Worm (Caenorhabditis elegans) whole organism, L1 larva: ENCODE measurements around the gene clc-9.

Experiments
- C04F5.9 ChIP-seq: sonication (generic microtip); optimal IDR thresholded peaks from 2 replicates; lab custom pipeline; 2016; ENCODE audit warnings: missing genetic modification characterization, missing compliant biosample characterization
- alr-1 ChIP-seq: fragments of 200-800 bp; sonication (Bioruptor generic); optimal IDR thresholded peaks from 2 replicates; lab custom pipeline; 2018; ENCODE audit warnings: borderline replicate concordance, mild to moderate bottlenecking, missing genetic modification characterization, missing compliant biosample characterization
- aly-2 ChIP-seq: fragments of 150-350 bp; optimal IDR thresholded peaks from 2 replicates; lab custom pipeline; 2014; ENCODE audit warnings: missing biosample characterization, missing genetic modification characterization
- ama-1 ChIP-seq: fragments of 150-350 bp; optimal IDR thresholded peaks from 2 replicates; lab custom pipeline; 2014
- blmp-1 ChIP-seq: fragments of 150-350 bp; optimal IDR thresholded peaks from 2 replicates; lab custom pipeline; 2014; ENCODE audit warnings: missing biosample characterization, missing genetic modification characterization
- ceh-82 ChIP-seq, 3 experiments: fragments of 150-350 bp in 1 of 3; sonication (generic microtip) in 2 of 3; optimal IDR thresholded peaks; 2 replicates each; lab custom pipeline; 2014 to 2017; ENCODE audit warnings: missing biosample characterization in 3 of 3, missing genetic modification characterization in 3 of 3
- ceh-88 ChIP-seq: fragments of 200-800 bp; sonication (Bioruptor generic); IDR thresholded peaks from 2 replicates; pipeline ENCODE4 v1.3.6; 2022; ENCODE audit warnings: missing genetic modification characterization, missing compliant biosample characterization
- ceh-90 ChIP-seq: sonication (generic microtip); optimal IDR thresholded peaks from 2 replicates; lab custom pipeline; 2016; ENCODE audit warnings: missing genetic modification characterization, missing compliant biosample characterization
- ces-1 ChIP-seq: fragments of 150-350 bp; optimal IDR thresholded peaks from 2 replicates; lab custom pipeline; 2014; ENCODE audit warnings: missing biosample characterization, missing genetic modification reagents, missing genetic modification characterization
- efl-1 ChIP-seq, 4 experiments: fragments of 150-350 bp; optimal IDR thresholded peaks in 3 of 4; peaks in 1 of 4; 1 replicate in 1 of 4; 2 replicates in 3 of 4; lab custom pipeline; 2014; ENCODE audit warnings: missing biosample characterization in 2 of 4, missing genetic modification characterization in 2 of 4, missing genetic modification reagents in 2 of 4
- efl-3 ChIP-seq: fragments of 200-800 bp; sonication (Bioruptor generic); optimal IDR thresholded peaks from 2 replicates; lab custom pipeline; 2018; ENCODE audit warnings: mild to moderate bottlenecking, missing genetic modification characterization, missing compliant biosample characterization
- egl-27 ChIP-seq, 2 experiments: fragments of 150-350 bp in 1 of 2; sonication (generic microtip); optimal IDR thresholded peaks; 3 replicates each; lab custom pipeline; 2017 to 2018; ENCODE audit warnings: missing biosample characterization in 2 of 2, missing genetic modification characterization in 2 of 2, missing genetic modification reagents in 2 of 2
- elt-3 ChIP-seq, 6 experiments: fragments of 150-350 bp in 1 of 6; sonication (generic microtip); optimal IDR thresholded peaks; 2 replicates each; lab custom pipeline; 2017 to 2018; ENCODE audit warnings: missing biosample characterization in 6 of 6, missing genetic modification characterization in 6 of 6, inconsistent platforms in 1 of 6
- fkh-10 ChIP-seq: sonication (generic microtip); optimal IDR thresholded peaks from 2 replicates; lab custom pipeline; 2017; ENCODE audit warnings: missing biosample characterization, missing genetic modification reagents, missing genetic modification characterization
- fkh-8 ChIP-seq: sonication (generic microtip); optimal IDR thresholded peaks from 2 replicates; lab custom pipeline; 2016; ENCODE audit warnings: mild to moderate bottlenecking, missing genetic modification characterization, missing compliant biosample characterization
- fos-1 ChIP-seq: fragments of 150-350 bp; optimal IDR thresholded peaks from 2 replicates; lab custom pipeline; 2014; ENCODE audit warnings: missing biosample characterization, missing genetic modification characterization
- grh-1 ChIP-seq: fragments of 200-800 bp; sonication (Bioruptor generic); IDR thresholded peaks from 2 replicates; pipeline ENCODE4 v1.3.6; 2022; ENCODE audit warnings: missing genetic modification reagents, missing genetic modification characterization, missing compliant biosample characterization
- hlh-17 ChIP-seq: fragments of 200-800 bp; sonication (Bioruptor generic); optimal IDR thresholded peaks from 2 replicates; lab custom pipeline; 2018; ENCODE audit warnings: missing genetic modification characterization, mild to moderate bottlenecking, missing compliant biosample characterization, moderate library complexity, borderline replicate concordance
- hlh-4 ChIP-seq: sonication (generic microtip); optimal IDR thresholded peaks from 2 replicates; lab custom pipeline; 2016; ENCODE audit warnings: mild to moderate bottlenecking, missing genetic modification characterization, missing compliant biosample characterization
- isw-1 ChIP-seq: fragments of 200-800 bp; sonication (Bioruptor generic); IDR thresholded peaks from 2 replicates; pipeline ENCODE4 v1.3.6; 2022; ENCODE audit warnings: missing genetic modification characterization, missing compliant biosample characterization
- lin-13 ChIP-seq: fragments of 150-350 bp; optimal IDR thresholded peaks from 2 replicates; lab custom pipeline; 2014; ENCODE audit warnings: missing biosample characterization, missing genetic modification reagents, missing genetic modification characterization
- lin-14 ChIP-seq: fragments of 200-800 bp; sonication (Bioruptor generic); optimal IDR thresholded peaks from 2 replicates; lab custom pipeline; 2018; ENCODE audit warnings: mild to moderate bottlenecking, missing genetic modification characterization, moderate library complexity, missing compliant biosample characterization
- lin-35 ChIP-seq, 2 experiments: fragments of 150-350 bp; optimal IDR thresholded peaks; 2 replicates each; lab custom pipeline; 2014; ENCODE audit warnings: missing biosample characterization in 2 of 2, missing genetic modification characterization in 2 of 2, missing genetic modification reagents in 2 of 2
- lin-39 ChIP-seq: fragments of 150-350 bp; optimal IDR thresholded peaks from 2 replicates; lab custom pipeline; 2014; ENCODE audit warnings: missing biosample characterization, missing genetic modification reagents, missing genetic modification characterization
- lir-3 ChIP-seq: sonication (generic microtip); optimal IDR thresholded peaks from 2 replicates; lab custom pipeline; 2016; ENCODE audit warnings: mild to moderate bottlenecking, missing genetic modification characterization, moderate library complexity, missing compliant biosample characterization; ENCODE audit not compliant: poor library complexity
- mab-9 ChIP-seq: fragments of 200-800 bp; sonication (Bioruptor generic); IDR thresholded peaks from 2 replicates; pipeline ENCODE4 v1.3.6; 2022; ENCODE audit warnings: missing genetic modification reagents, missing genetic modification characterization, missing compliant biosample characterization
- mdl-1 ChIP-seq, 2 experiments: fragments of 150-350 bp; optimal IDR thresholded peaks; 2 replicates each; lab custom pipeline; 2014 to 2017; ENCODE audit warnings: missing biosample characterization in 2 of 2, missing genetic modification characterization in 2 of 2, inconsistent platforms in 1 of 2
- mep-1 ChIP-seq: fragments of 150-350 bp; optimal IDR thresholded peaks from 2 replicates; lab custom pipeline; 2014; ENCODE audit warnings: missing biosample characterization, missing genetic modification characterization
- nhr-11 ChIP-seq: fragments of 150-350 bp; optimal IDR thresholded peaks from 2 replicates; lab custom pipeline; 2014; ENCODE audit warnings: missing biosample characterization, missing genetic modification characterization
- nhr-12 ChIP-seq: sonication (generic microtip); optimal IDR thresholded peaks from 2 replicates; lab custom pipeline; 2017; ENCODE audit warnings: missing biosample characterization, missing genetic modification characterization
- nhr-19 ChIP-seq: fragments of 200-800 bp; sonication (Bioruptor generic); conservative IDR thresholded peaks from 2 replicates; pipeline ENCODE4 v1.3.6; 2022; ENCODE audit warnings: missing genetic modification characterization, missing compliant biosample characterization
- nhr-20 ChIP-seq: sonication (generic microtip); optimal IDR thresholded peaks from 2 replicates; lab custom pipeline; 2016; ENCODE audit warnings: mild to moderate bottlenecking, missing genetic modification characterization, missing compliant biosample characterization
- nhr-28 ChIP-seq: fragments of 150-350 bp; optimal IDR thresholded peaks from 2 replicates; lab custom pipeline; 2014; ENCODE audit warnings: missing biosample characterization, missing genetic modification characterization
- nhr-47 ChIP-seq: sonication (generic microtip); optimal IDR thresholded peaks from 2 replicates; lab custom pipeline; 2016; ENCODE audit warnings: mild to moderate bottlenecking, missing genetic modification characterization, moderate library complexity, missing compliant biosample characterization
- nhr-71 ChIP-seq: sonication (generic microtip); optimal IDR thresholded peaks from 2 replicates; lab custom pipeline; 2016; ENCODE audit warnings: mild to moderate bottlenecking, missing genetic modification characterization, moderate library complexity, missing compliant biosample characterization
- nhr-76 ChIP-seq: sonication (generic microtip); optimal IDR thresholded peaks from 2 replicates; lab custom pipeline; 2017; ENCODE audit warnings: missing biosample characterization, missing genetic modification characterization
- nhr-77 ChIP-seq: fragments of 150-350 bp; optimal IDR thresholded peaks from 2 replicates; lab custom pipeline; 2014; ENCODE audit warnings: missing biosample characterization, missing genetic modification characterization
- pag-3 ChIP-seq: sonication (generic microtip); optimal IDR thresholded peaks from 2 replicates; lab custom pipeline; 2017; ENCODE audit warnings: missing genetic modification characterization, mild to moderate bottlenecking, missing compliant biosample characterization, antibody characterized with exemption, borderline replicate concordance; ENCODE audit not compliant: insufficient read depth
- pax-3 ChIP-seq: fragments of 200-800 bp; sonication (Bioruptor generic); optimal IDR thresholded peaks from 2 replicates; lab custom pipeline; 2018; ENCODE audit warnings: mild to moderate bottlenecking, missing genetic modification characterization, moderate library complexity, missing compliant biosample characterization
- pqm-1 ChIP-seq: sonication (generic microtip); optimal IDR thresholded peaks from 3 replicates; lab custom pipeline; 2017; ENCODE audit warnings: missing biosample characterization, missing genetic modification characterization
- rnt-1 ChIP-seq: sonication (generic microtip); optimal IDR thresholded peaks from 2 replicates; lab custom pipeline; 2016; ENCODE audit warnings: mild to moderate bottlenecking, missing genetic modification characterization, moderate library complexity, missing compliant biosample characterization
- skn-1 ChIP-seq: fragments of 150-350 bp; optimal IDR thresholded peaks from 2 replicates; lab custom pipeline; 2014; ENCODE audit warnings: missing biosample characterization, missing genetic modification characterization
- sox-4 ChIP-seq: sonication (generic microtip); optimal IDR thresholded peaks from 2 replicates; lab custom pipeline; 2016; ENCODE audit warnings: missing genetic modification characterization, missing compliant biosample characterization
- sptf-1 ChIP-seq: fragments of 150-350 bp; optimal IDR thresholded peaks from 2 replicates; lab custom pipeline; 2014; ENCODE audit warnings: missing biosample characterization, missing genetic modification characterization
- sup-37 ChIP-seq: fragments of 200-800 bp; sonication (Bioruptor generic); optimal IDR thresholded peaks from 2 replicates; lab custom pipeline; 2018; ENCODE audit warnings: mild to moderate bottlenecking, missing genetic modification characterization, missing compliant biosample characterization
- swsn-7 ChIP-seq: sonication (generic microtip); optimal IDR thresholded peaks from 2 replicates; lab custom pipeline; 2016; ENCODE audit warnings: missing genetic modification characterization, missing compliant biosample characterization
- tbx-2 ChIP-seq: sonication (generic microtip); optimal IDR thresholded peaks from 2 replicates; lab custom pipeline; 2016; ENCODE audit warnings: missing genetic modification characterization, missing compliant biosample characterization
- tlp-1 ChIP-seq: fragments of 150-350 bp; optimal IDR thresholded peaks from 2 replicates; lab custom pipeline; 2014; ENCODE audit warnings: missing biosample characterization, missing genetic modification characterization
- unc-86 ChIP-seq: sonication (generic microtip); optimal IDR thresholded peaks from 2 replicates; lab custom pipeline; 2016; ENCODE audit warnings: missing genetic modification characterization, missing compliant biosample characterization
- vab-15 ChIP-seq: sonication (generic microtip); optimal IDR thresholded peaks from 2 replicates; lab custom pipeline; 2017; ENCODE audit warnings: missing genotype, mild to moderate bottlenecking, missing genetic modification characterization, missing compliant biosample characterization
- xbp-1 ChIP-seq: sonication (generic microtip); optimal IDR thresholded peaks from 2 replicates; lab custom pipeline; 2016; ENCODE audit warnings: missing genetic modification characterization, missing compliant biosample characterization
- zip-4 ChIP-seq: fragments of 200-800 bp; sonication (Bioruptor generic); optimal IDR thresholded peaks from 2 replicates; lab custom pipeline; 2018; ENCODE audit warnings: mild to moderate bottlenecking, missing genetic modification characterization, moderate library complexity, missing compliant biosample characterization
- ztf-11 ChIP-seq, 2 experiments: sonication (generic microtip); optimal IDR thresholded peaks; 2 replicates each; lab custom pipeline; 2016 to 2017; ENCODE audit warnings: missing genetic modification characterization in 2 of 2, missing biosample characterization in 1 of 2, missing compliant biosample characterization in 1 of 2

clc-9 gene

DNA sequence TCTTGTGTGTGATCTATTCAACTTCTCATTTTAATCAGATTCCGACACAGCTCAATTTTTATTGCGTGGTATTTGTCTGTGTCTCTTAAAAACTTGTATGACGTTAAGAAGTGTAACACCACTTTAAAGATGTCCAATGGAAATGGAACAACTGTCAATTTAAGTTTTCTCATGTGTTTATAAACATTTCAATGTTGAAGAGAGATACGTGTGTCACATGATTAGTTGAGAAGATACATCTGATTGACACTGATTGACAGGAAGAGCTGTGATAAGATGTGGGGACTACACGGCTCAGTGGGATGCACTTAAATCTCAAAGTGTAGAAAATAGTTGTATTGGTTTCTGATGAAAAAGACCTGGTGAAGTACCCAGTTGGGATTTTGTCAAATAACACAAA is 44.4 kb upstream of the clc-9 start:
- TF ChIP-seq blmp-1 (tag; lab: Kevin White, UChicago) (no peak), elt-3 (tag; optimal IDR thresholded peaks at IDR 0.05; lab: Kevin White, UChicago) (no peak), lin-39 (tag; lab: Kevin White, UChicago) (peak; percentile 96), nhr-77 (tag; lab: Kevin White, UChicago) (no peak), aly-2 (tag; lab: Kevin White, UChicago) (no peak), nhr-20 (peak; percentile 66), ceh-88 (GFP tag; lab: Robert Waterston, UW) (no peak), sptf-1 (tag; lab: Kevin White, UChicago) (no peak), nhr-11 (tag; lab: Kevin White, UChicago) (peak; percentile 83), lir-3 (tag; lab: Kevin White, UChicago) (peak; percentile 60), sox-4 (tag; lab: Kevin White, UChicago) (no peak), nhr-76 (tag; lab: Kevin White, UChicago) (no peak), hlh-4 (tag; lab: Kevin White, UChicago) (no peak), fkh-10 (no peak), pag-3 (no peak), lin-14 (GFP tag; lab: Kevin White, UChicago) (peak; percentile 90), ztf-11 (tag; optimal IDR thresholded peaks at IDR 0.05; lab: Kevin White, UChicago) (no peak), mdl-1 (tag; optimal IDR thresholded peaks at IDR 0.05; lab: Kevin White, UChicago) (peak in 1 of 2 experiments; percentile 0), ceh-90 (tag; lab: Kevin White, UChicago) (no peak), efl-3 (no peak), isw-1 (GFP tag; lab: Robert Waterston, UW) (no peak), nhr-19 (GFP tag; lab: Robert Waterston, UW) (peak; percentile 88), sup-37 (no peak), nhr-28 (tag; lab: Kevin White, UChicago) (no peak), grh-1 (GFP tag; lab: Robert Waterston, UW) (no peak), efl-1 (optimal IDR thresholded peaks at IDR 0.05; lab: Kevin White, UChicago) (peak; percentile 15 to 44), efl-1 (GFP tag; optimal IDR thresholded peaks at IDR 0.05 in 1 of 2; lab: Kevin White, UChicago) (peak in 1 of 2 experiments; percentile 65), mab-9 (GFP tag; lab: Robert Waterston, UW) (no peak), nhr-47 (tag; lab: Kevin White, UChicago) (peak; percentile 53), ama-1 (no peak), tlp-1 (no peak), skn-1 (tag; lab: Kevin White, UChicago) (no peak), pqm-1 (tag; lab: Kevin White, UChicago) (no peak), mep-1 (tag; lab: Kevin White, UChicago) (peak; percentile 8), tbx-2 (tag; lab: Kevin White, UChicago) (peak; percentile 57), ces-1 (GFP tag; lab: Kevin White, UChicago) (no peak), nhr-71 (tag; lab: Kevin White, UChicago) (peak; percentile 96), vab-15 (tag; lab: Kevin White, UChicago) (no peak), C04F5.9 (tag; lab: Kevin White, UChicago) (peak; percentile 18), nhr-12 (tag; lab: Kevin White, UChicago) (no peak), zip-4 (GFP tag; lab: Kevin White, UChicago) (no peak), fkh-8 (tag; lab: Kevin White, UChicago) (no peak), pax-3 (tag; lab: Kevin White, UChicago) (no peak), fos-1 (tag; lab: Kevin White, UChicago) (peak; percentile 33), ceh-82 (tag; optimal IDR thresholded peaks at IDR 0.05; lab: Kevin White, UChicago) (no peak), egl-27 (tag; optimal IDR thresholded peaks at IDR 0.05; lab: Kevin White, UChicago) (no peak), swsn-7 (tag; lab: Kevin White, UChicago) (peak; percentile 51), alr-1 (tag; lab: Kevin White, UChicago) (no peak), hlh-17 (no peak), lin-13 (GFP tag; lab: Kevin White, UChicago) (peak; percentile 46), lin-35 (GFP tag; optimal IDR thresholded peaks at IDR 0.05; lab: Kevin White, UChicago) (no peak), rnt-1 (tag; lab: Kevin White, UChicago) (peak; percentile 82), xbp-1 (tag; lab: Kevin White, UChicago) (peak; percentile 35), unc-86 (no peak)
